Worm (Caenorhabditis elegans) whole organism, L4 larva: Measurements from ENCODE around the gene nhr-142.

Experiments used
- arid-1 ChIP-seq: fragments of 200-800 bp; sonication (Bioruptor generic); conservative IDR thresholded peaks from 2 replicates; pipeline ENCODE4 v1.3.6; 2022; ENCODE audit warnings: missing genetic modification reagents, missing genetic modification characterization, missing compliant biosample characterization
- ceh-28 ChIP-seq: fragments of 150-350 bp; optimal IDR thresholded peaks from 2 replicates; lab custom pipeline; 2014; ENCODE audit warnings: missing biosample characterization, missing genetic modification reagents, missing genetic modification characterization
- ceh-44 ChIP-seq: fragments of 200-800 bp; sonication (Bioruptor generic); IDR thresholded peaks from 2 replicates; pipeline ENCODE4 v1.3.6; 2022; ENCODE audit warnings: missing genetic modification reagents, missing genetic modification characterization, missing compliant biosample characterization
- ceh-62 ChIP-seq: sonication (generic microtip); optimal IDR thresholded peaks from 2 replicates; lab custom pipeline; 2017; ENCODE audit warnings: missing biosample characterization, missing genetic modification characterization
- dve-1 ChIP-seq: sonication (generic microtip); optimal IDR thresholded peaks from 2 replicates; lab custom pipeline; 2017; ENCODE audit warnings: antibody characterized with exemption, mild to moderate bottlenecking, missing genetic modification characterization, missing compliant biosample characterization; ENCODE audit not compliant: insufficient read depth
- egl-27 ChIP-seq: sonication (generic microtip); optimal IDR thresholded peaks from 3 replicates; lab custom pipeline; 2017; ENCODE audit warnings: missing biosample characterization, missing genetic modification reagents, missing genetic modification characterization
- egl-43 ChIP-seq: fragments of 200-800 bp; sonication (Bioruptor generic); IDR thresholded peaks from 2 replicates; pipeline ENCODE4 v1.3.6; 2022; ENCODE audit warnings: missing genetic modification reagents, missing genetic modification characterization, missing compliant biosample characterization
- fos-1 ChIP-seq: fragments of 150-350 bp; optimal IDR thresholded peaks from 2 replicates; lab custom pipeline; 2014; ENCODE audit warnings: missing biosample characterization, missing genetic modification characterization
- lim-7 ChIP-seq: fragments of 200-800 bp; sonication (Bioruptor generic); IDR thresholded peaks from 2 replicates; pipeline ENCODE4 v1.3.6; 2022; ENCODE audit warnings: missing genetic modification characterization, missing compliant biosample characterization
- lin-13 ChIP-seq: fragments of 150-350 bp; optimal IDR thresholded peaks from 2 replicates; lab custom pipeline; 2014; ENCODE audit warnings: missing biosample characterization, missing genetic modification reagents, missing genetic modification characterization
- lin-29 ChIP-seq: fragments of 200-800 bp; sonication (Bioruptor generic); IDR thresholded peaks from 2 replicates; pipeline ENCODE4 v1.3.6; 2022; ENCODE audit warnings: missing genetic modification reagents, missing genetic modification characterization, missing compliant biosample characterization
- lin-38 ChIP-seq: fragments of 200-800 bp; sonication (Bioruptor generic); IDR thresholded peaks from 2 replicates; pipeline ENCODE4 v1.3.6; 2022; ENCODE audit warnings: missing genetic modification reagents, missing genetic modification characterization, missing compliant biosample characterization
- lir-3 ChIP-seq: sonication (generic microtip); optimal IDR thresholded peaks from 2 replicates; lab custom pipeline; 2016; ENCODE audit warnings: mild to moderate bottlenecking, missing genetic modification characterization, missing compliant biosample characterization
- lsy-2 ChIP-seq, 2 experiments: fragments of 150-350 bp in 1 of 2; sonication (generic microtip) in 1 of 2; optimal IDR thresholded peaks; 2 replicates each; lab custom pipeline; 2014 to 2017; ENCODE audit warnings: missing biosample characterization in 2 of 2, missing genetic modification characterization in 2 of 2
- madf-9 ChIP-seq: fragments of 200-800 bp; sonication (Bioruptor generic); conservative IDR thresholded peaks from 2 replicates; pipeline ENCODE4 v1.3.6; 2022; ENCODE audit warnings: missing genetic modification reagents, missing genetic modification characterization, missing compliant biosample characterization
- mdl-1 ChIP-seq, 2 experiments: fragments of 150-350 bp in 1 of 2; sonication (generic microtip) in 1 of 2; optimal IDR thresholded peaks; 2 replicates each; lab custom pipeline; 2014 to 2017; ENCODE audit warnings: missing biosample characterization in 2 of 2, missing genetic modification characterization in 2 of 2
- mdt-29 ChIP-seq: fragments of 200-800 bp; sonication (Bioruptor generic); IDR thresholded peaks from 2 replicates; pipeline ENCODE4 v1.3.6; 2022; ENCODE audit warnings: missing genetic modification reagents, missing genetic modification characterization, missing compliant biosample characterization
- mes-2 ChIP-seq: sonication (generic microtip); optimal IDR thresholded peaks from 2 replicates; lab custom pipeline; 2016; ENCODE audit warnings: missing genotype, mild to moderate bottlenecking, missing genetic modification characterization, missing compliant biosample characterization; ENCODE audit not compliant: poor library complexity, severe bottlenecking
- mxl-2 ChIP-seq: fragments of 200-800 bp; sonication (Bioruptor generic); conservative IDR thresholded peaks from 2 replicates; pipeline ENCODE4 v1.3.6; 2022; ENCODE audit warnings: missing genetic modification reagents, missing genetic modification characterization, missing compliant biosample characterization
- nhr-237 ChIP-seq: sonication (generic microtip); optimal IDR thresholded peaks from 2 replicates; lab custom pipeline; 2017; ENCODE audit warnings: missing biosample characterization, missing genetic modification characterization
- nhr-28 ChIP-seq: fragments of 150-350 bp; optimal IDR thresholded peaks from 2 replicates; lab custom pipeline; 2014; ENCODE audit warnings: missing biosample characterization, missing genetic modification characterization
- nhr-41 ChIP-seq: fragments of 200-800 bp; sonication (Bioruptor generic); IDR thresholded peaks from 2 replicates; pipeline ENCODE4 v1.3.6; 2022; ENCODE audit warnings: missing genetic modification reagents, missing genetic modification characterization, missing compliant biosample characterization
- nhr-42 ChIP-seq: fragments of 200-800 bp; sonication (Bioruptor generic); IDR thresholded peaks from 2 replicates; pipeline ENCODE4 v1.3.6; 2022; ENCODE audit warnings: missing genetic modification characterization, missing compliant biosample characterization
- nhr-48 ChIP-seq: sonication (generic microtip); optimal IDR thresholded peaks from 2 replicates; lab custom pipeline; 2016; ENCODE audit warnings: mild to moderate bottlenecking, missing genetic modification characterization, missing compliant biosample characterization
- pqm-1 ChIP-seq: sonication (generic microtip); optimal IDR thresholded peaks from 2 replicates; lab custom pipeline; 2017; ENCODE audit warnings: missing biosample characterization, missing genetic modification characterization
- set-16 ChIP-seq: fragments of 200-800 bp; sonication (Bioruptor generic); IDR thresholded peaks from 2 replicates; pipeline ENCODE4 v1.3.6; 2022; ENCODE audit warnings: missing genetic modification reagents, missing genetic modification characterization, missing compliant biosample characterization
- unc-62 ChIP-seq, 3 experiments: fragments of 150-350 bp in 1 of 3; sonication (generic microtip); optimal IDR thresholded peaks in 2 of 3; peaks in 1 of 3; 1 replicate in 1 of 3; 2 replicates in 2 of 3; lab custom pipeline; 2014 to 2017; ENCODE audit warnings: missing biosample characterization in 3 of 3, missing genetic modification characterization in 3 of 3, missing genetic modification reagents in 3 of 3, missing genotype in 1 of 3
- zag-1 ChIP-seq: fragments of 150-350 bp; optimal IDR thresholded peaks from 2 replicates; lab custom pipeline; 2014; ENCODE audit warnings: missing biosample characterization, missing genetic modification characterization
- zfp-2 ChIP-seq: sonication (generic microtip); optimal IDR thresholded peaks from 2 replicates; lab custom pipeline; 2016; ENCODE audit warnings: mild to moderate bottlenecking, missing genetic modification characterization, missing compliant biosample characterization

Gene nhr-142

ce11 chrV:5760132-5760531 lies 30.2 kb downstream of the nhr-142 start, which contains the start of gene C53A3.1:
TSS of gene C53A3.1 (minus strand) at chrV:5760232.
- TF ChIP-seq mdt-29 (GFP tag; lab: Robert Waterston, UW), result no peak
- TF ChIP-seq lim-7 (GFP tag; lab: Robert Waterston, UW), result no peak
- TF ChIP-seq fos-1 (tag; lab: Kevin White, UChicago), result no peak
- no peak for TF ChIP-seq nhr-42 (GFP tag; lab: Robert Waterston, UW)
- no peak for TF ChIP-seq nhr-48 (tag; lab: Kevin White, UChicago)

- TF ChIP-seq mdl-1 (tag; optimal IDR thresholded peaks at IDR 0.05; lab: Kevin White, UChicago) (no peak), arid-1 (no peak), zfp-2 (tag; lab: Kevin White, UChicago) (no peak), nhr-237 (tag; lab: Kevin White, UChicago) (no peak), dve-1 (no peak)
These were observed 31.6 kb downstream of the nhr-142 start, which contains the start of gene C53A3.4 for ce11 chrV:5758780-5759179. TSS of gene C53A3.4 (minus strand) at chrV:5758880.

ce11 chrV:5756193-5756592 lies 34.2 kb downstream of the nhr-142 start, which contains the start of gene C53A3.3:
TSS of gene C53A3.3 (plus strand) at chrV:5756493.
- no peak for TF ChIP-seq lsy-2 (tag; optimal IDR thresholded peaks at IDR 0.05; lab: Kevin White, UChicago)
- no peak for TF ChIP-seq fos-1 (tag; lab: Kevin White, UChicago)
- no peak for TF ChIP-seq egl-27

- peak; percentile 2; the same call in 1 of the 2 replicates for TF ChIP-seq ceh-44 (GFP tag; lab: Robert Waterston, UW)
- peak; percentile 83 for TF ChIP-seq set-16
These were observed 35.1 kb downstream of the nhr-142 start, which contains the start of gene K09H11.11 for ce11 chrV:5755203-5755693. TSS of gene K09H11.11 (minus strand) at chrV:5755253.

- TF ChIP-seq lir-3 (tag; lab: Kevin White, UChicago) (no peak), zag-1 (tag; lab: Kevin White, UChicago) (no peak), dve-1 (no peak), arid-1 (no peak), lin-29 (no peak), mes-2 (no peak), mdt-29 (GFP tag; lab: Robert Waterston, UW) (no peak), madf-9 (GFP tag; lab: Robert Waterston, UW) (no peak), mxl-2 (no peak), ceh-62 (tag; lab: Kevin White, UChicago) (no peak)
These were observed 36.9 kb downstream of the nhr-142 start, which contains the start of gene pgph-1 for ce11 chrV:5753432-5753831. TSS of gene pgph-1 (minus strand) at chrV:5753532.

ce11 chrV:5747519-5747918 lies 42.8 kb downstream of the nhr-142 start, which contains the start of gene acds-10:
TSS of gene acds-10 (plus strand) at chrV:5747819.
- peak; percentile 44 for TF ChIP-seq nhr-28 (tag; lab: Kevin White, UChicago)
- TF ChIP-seq pqm-1 (tag; lab: Kevin White, UChicago), result peak; percentile 6
- TF ChIP-seq mxl-2, result no peak
- TF ChIP-seq egl-43 (GFP tag; lab: Robert Waterston, UW), result no peak

- TF ChIP-seq lin-13 (GFP tag; lab: Kevin White, UChicago), result no peak
- TF ChIP-seq unc-62 (GFP tag; optimal IDR thresholded peaks at IDR 0.05 in 1 of 2; lab: Kevin White, UChicago), result peak in 1 of 2 experiments; percentile 33
- no peak for TF ChIP-seq unc-62 (tag; optimal IDR thresholded peaks at IDR 0.05; lab: Kevin White, UChicago)
These were observed 44.1 kb downstream of the nhr-142 start for ce11 chrV:5746237-5746636.

- TF ChIP-seq ceh-28 (tag; lab: Kevin White, UChicago) (no peak), lin-38 (GFP tag; lab: Robert Waterston, UW) (no peak), nhr-41 (GFP tag; lab: Robert Waterston, UW) (no peak)
These were observed 49.1 kb downstream of the nhr-142 start for ce11 chrV:5741237-5741636.
